Worm (Caenorhabditis elegans): ENCODE results near the gene cct-8.

- TF ChIP-seq lin-1 (GFP tag; IDR thresholded peaks at IDR 0.05): no peak
- TF ChIP-seq attf-4 (tag; optimal IDR thresholded peaks at IDR 0.05): no peak
These were observed 53.2 kb downstream of the cct-8 start for ce11 chrIV:1040537-1040936.

All from whole organism, L4 larva.